Fruit fly (Drosophila melanogaster): ENCODE data around the gene CG2861.

CG2861 gene

dm6 chrX:4762267-4762666 is 42.4 kb downstream of the CG2861 start (continued):
- TF ChIP-seq CG10366 (GFP tag; IDR thresholded peaks at IDR 0.05), result no peak
- TF ChIP-seq CrebB (tag; optimal IDR thresholded peaks at IDR 0.05), result no peak
- TF ChIP-seq CG10654 (GFP tag; optimal IDR thresholded peaks at IDR 0.05), result no peak
- TF ChIP-seq Rfx (GFP tag; IDR thresholded peaks at IDR 0.05), result peak; percentile 48
- no peak for TF ChIP-seq jing (GFP tag; optimal IDR thresholded peaks at IDR 0.05)
- no peak for TF ChIP-seq klu (GFP tag; IDR thresholded peaks at IDR 0.05)
- no peak for TF ChIP-seq CG6254 (GFP tag; optimal IDR thresholded peaks at IDR 0.05)
- peak; percentile 41 for TF ChIP-seq CG13424 (tag; optimal IDR thresholded peaks at IDR 0.05)
- TF ChIP-seq fru (optimal IDR thresholded peaks at IDR 0.05), result no peak
- no peak for TF ChIP-seq Mes4 (GFP tag; optimal IDR thresholded peaks at IDR 0.05)
- no peak for TF ChIP-seq CG14667 (GFP tag; IDR thresholded peaks at IDR 0.05)
- no peak for TF ChIP-seq Abd-B (GFP tag; optimal IDR thresholded peaks at IDR 0.05)
- no peak for TF ChIP-seq CG17612 (GFP tag; IDR thresholded peaks at IDR 0.05)
- no peak for TF ChIP-seq CG4424 (GFP tag; optimal IDR thresholded peaks at IDR 0.05)
- no peak for TF ChIP-seq Vsx1 (GFP tag; optimal IDR thresholded peaks at IDR 0.05)
- TF ChIP-seq CG2120 (GFP tag; optimal IDR thresholded peaks at IDR 0.05), result peak; percentile 54
- peak; percentile 28; the same call in 1 of the 2 replicates for TF ChIP-seq sob (GFP tag; IDR thresholded peaks at IDR 0.05)
- TF ChIP-seq CG9797 (GFP tag; optimal IDR thresholded peaks at IDR 0.05), result no peak
- TF ChIP-seq CG34224 (GFP tag; IDR thresholded peaks at IDR 0.05; ENCODE audit: partially characterized antibody), result no peak
- no peak for TF ChIP-seq CG3163 (GFP tag; optimal IDR thresholded peaks at IDR 0.05)
- TF ChIP-seq C15 (GFP tag; IDR thresholded peaks at IDR 0.05), result no peak
- TF ChIP-seq CG9609 (GFP tag; optimal IDR thresholded peaks at IDR 0.05), result no peak
- peak; percentile 11 for TF ChIP-seq fd96Cb (tag; optimal IDR thresholded peaks at IDR 0.05)
- TF ChIP-seq CG1024 (GFP tag; IDR thresholded peaks at IDR 0.05), result no peak
- no peak for TF ChIP-seq CG1529 (GFP tag; optimal IDR thresholded peaks at IDR 0.05)
- TF ChIP-seq CG7372 (GFP tag; IDR thresholded peaks at IDR 0.05), result no peak
- TF ChIP-seq CG11560 (tag; IDR thresholded peaks at IDR 0.05), result no peak
- no peak for TF ChIP-seq croc (GFP tag; conservative IDR thresholded peaks at IDR 0.05)
- TF ChIP-seq tll (GFP tag; optimal IDR thresholded peaks at IDR 0.05), result no peak
- TF ChIP-seq CG10209 (GFP tag; optimal IDR thresholded peaks at IDR 0.05), result peak; percentile 7
- TF ChIP-seq wdn (GFP tag; IDR thresholded peaks at IDR 0.05), result 0 out of 2 replicates have a peak, but pooled peaks have one; percentile 4
- TF ChIP-seq org-1 (GFP tag; optimal IDR thresholded peaks at IDR 0.05), result no peak
- no peak for TF ChIP-seq inv (GFP tag; IDR thresholded peaks at IDR 0.05; ENCODE audit: partially characterized antibody)
- TF ChIP-seq Camta (GFP tag; optimal IDR thresholded peaks at IDR 0.05), result no peak
- no peak for TF ChIP-seq sim (GFP tag; IDR thresholded peaks at IDR 0.05)
- TF ChIP-seq CG18476 (GFP tag; optimal IDR thresholded peaks at IDR 0.05), result no peak
- no peak for TF ChIP-seq CG1233 (GFP tag; optimal IDR thresholded peaks at IDR 0.05)
- no peak for TF ChIP-seq Sin3A (optimal IDR thresholded peaks at IDR 0.05)
- no peak for TF ChIP-seq odd (GFP tag; optimal IDR thresholded peaks at IDR 0.05)
- TF ChIP-seq CG15696 (tag; optimal IDR thresholded peaks at IDR 0.05), result no peak
- TF ChIP-seq zen (tag; optimal IDR thresholded peaks at IDR 0.05), result no peak
- no peak for TF ChIP-seq CG8359 (GFP tag; optimal IDR thresholded peaks at IDR 0.05; ENCODE audit: borderline replicate concordance)
- no peak for TF ChIP-seq so (GFP tag; IDR thresholded peaks at IDR 0.05)
- TF ChIP-seq da (GFP tag; optimal IDR thresholded peaks at IDR 0.05), result no peak
- no peak for TF ChIP-seq CG4820 (GFP tag; optimal IDR thresholded peaks at IDR 0.05)
- peak; percentile 5 for TF ChIP-seq CG6854 (GFP tag; optimal IDR thresholded peaks at IDR 0.05)
- TF ChIP-seq kni (GFP tag; optimal IDR thresholded peaks at IDR 0.05), result no peak
- TF ChIP-seq MBD-R2 (GFP tag; IDR thresholded peaks at IDR 0.05), result no peak
- no peak for TF ChIP-seq zf30C (GFP tag; optimal IDR thresholded peaks at IDR 0.05)
- TF ChIP-seq HmgD (GFP tag; optimal IDR thresholded peaks at IDR 0.05), result no peak
- TF ChIP-seq CG11504 (tag; optimal IDR thresholded peaks at IDR 0.05), result peak; percentile 67
- TF ChIP-seq CG3847 (GFP tag; IDR thresholded peaks at IDR 0.05), result no peak
- TF ChIP-seq CG14014 (GFP tag; IDR thresholded peaks at IDR 0.05), result no peak
